Worm (Caenorhabditis elegans) whole organism, L3 larva: ENCODE data around the gene srx-39.

Experiments used
- R02D3.7 ChIP-seq: fragments of 150-350 bp; optimal IDR thresholded peaks from 2 replicates; lab custom pipeline; 2014; ENCODE audit warnings: missing biosample characterization, missing genetic modification characterization
- ZK546.5 ChIP-seq: sonication (generic microtip); optimal IDR thresholded peaks from 2 replicates; lab custom pipeline; 2017; ENCODE audit warnings: missing biosample characterization, missing genetic modification characterization
- aly-2 ChIP-seq: fragments of 150-350 bp; optimal IDR thresholded peaks from 2 replicates; lab custom pipeline; 2014; ENCODE audit warnings: missing biosample characterization, missing genetic modification characterization
- ama-1 ChIP-seq: fragments of 150-350 bp; optimal IDR thresholded peaks from 2 replicates; lab custom pipeline; 2018
- ceh-16 ChIP-seq: sonication (generic microtip); optimal IDR thresholded peaks from 2 replicates; lab custom pipeline; 2017; ENCODE audit warnings: missing biosample characterization, missing genetic modification characterization
- ceh-9 ChIP-seq: sonication (generic microtip); optimal IDR thresholded peaks from 2 replicates; lab custom pipeline; 2018; ENCODE audit warnings: missing biosample characterization, missing genetic modification characterization
- egl-5 ChIP-seq: fragments of 150-350 bp; optimal IDR thresholded peaks from 2 replicates; lab custom pipeline; 2017; ENCODE audit warnings: missing biosample characterization, missing genetic modification reagents, missing genetic modification characterization, inconsistent platforms
- elt-1 ChIP-seq: fragments of 150-350 bp; optimal IDR thresholded peaks from 2 replicates; lab custom pipeline; 2014; ENCODE audit warnings: missing biosample characterization, missing genetic modification characterization
- elt-2 ChIP-seq: sonication (generic microtip); optimal IDR thresholded peaks from 2 replicates; lab custom pipeline; 2016; ENCODE audit warnings: missing genetic modification reagents, mild to moderate bottlenecking, missing genetic modification characterization, missing compliant biosample characterization
- elt-3 ChIP-seq, 3 experiments: fragments of 150-350 bp in 1 of 3; sonication (generic microtip) in 2 of 3; optimal IDR thresholded peaks; 2 replicates in 2 of 3; 4 replicates in 1 of 3; lab custom pipeline; 2014 to 2017; ENCODE audit warnings: missing biosample characterization in 3 of 3, missing genetic modification characterization in 3 of 3
- eor-1 ChIP-seq, 2 experiments: fragments of 150-350 bp; optimal IDR thresholded peaks; 2 replicates each; lab custom pipeline; 2014 to 2018; ENCODE audit warnings: missing biosample characterization in 2 of 2, missing genetic modification characterization in 2 of 2
- fos-1 ChIP-seq: fragments of 150-350 bp; optimal IDR thresholded peaks from 2 replicates; lab custom pipeline; 2014; ENCODE audit warnings: missing biosample characterization, missing genetic modification characterization
- jun-1 ChIP-seq: fragments of 150-350 bp; optimal IDR thresholded peaks from 2 replicates; lab custom pipeline; 2014; ENCODE audit warnings: missing biosample characterization, missing genetic modification reagents, missing genetic modification characterization
- lin-15B ChIP-seq: fragments of 150-350 bp; optimal IDR thresholded peaks from 2 replicates; lab custom pipeline; 2014; ENCODE audit warnings: missing biosample characterization, missing genetic modification characterization
- lin-39 ChIP-seq: fragments of 150-350 bp; optimal IDR thresholded peaks from 2 replicates; lab custom pipeline; 2018; ENCODE audit warnings: missing biosample characterization, missing genetic modification reagents, missing genetic modification characterization
- lsy-12 ChIP-seq: sonication (generic microtip); optimal IDR thresholded peaks from 2 replicates; lab custom pipeline; 2016; ENCODE audit warnings: mild to moderate bottlenecking, missing genetic modification characterization, missing compliant biosample characterization
- mdl-1 ChIP-seq: fragments of 150-350 bp; optimal IDR thresholded peaks from 2 replicates; lab custom pipeline; 2014; ENCODE audit warnings: missing biosample characterization, missing genetic modification characterization
- mml-1 ChIP-seq: fragments of 150-350 bp; sonication (generic microtip); optimal IDR thresholded peaks from 3 replicates; lab custom pipeline; 2014; ENCODE audit warnings: missing biosample characterization, missing genetic modification characterization
- nfya-1 ChIP-seq: sonication (generic microtip); optimal IDR thresholded peaks from 2 replicates; lab custom pipeline; 2017; ENCODE audit warnings: missing genetic modification characterization, mild to moderate bottlenecking, missing compliant biosample characterization, antibody characterized with exemption, moderate library complexity; ENCODE audit not compliant: insufficient read depth
- nhr-11 ChIP-seq: fragments of 150-350 bp; optimal IDR thresholded peaks from 2 replicates; lab custom pipeline; 2014; ENCODE audit warnings: missing biosample characterization, missing genetic modification characterization
- nhr-12 ChIP-seq: fragments of 150-350 bp; optimal IDR thresholded peaks from 2 replicates; lab custom pipeline; 2014; ENCODE audit warnings: missing biosample characterization, missing genetic modification characterization
- nhr-23 ChIP-seq: fragments of 150-350 bp; optimal IDR thresholded peaks from 2 replicates; lab custom pipeline; 2014; ENCODE audit warnings: missing biosample characterization, missing genetic modification reagents, missing genetic modification characterization
- nhr-237 ChIP-seq: fragments of 150-350 bp; optimal IDR thresholded peaks from 2 replicates; lab custom pipeline; 2014; ENCODE audit warnings: missing biosample characterization, missing genetic modification characterization
- nhr-25 ChIP-seq: sonication (generic microtip); optimal IDR thresholded peaks from 2 replicates; lab custom pipeline; 2017; ENCODE audit warnings: missing biosample characterization, missing genetic modification characterization
- nhr-28 ChIP-seq: fragments of 150-350 bp; optimal IDR thresholded peaks from 2 replicates; lab custom pipeline; 2014; ENCODE audit warnings: missing biosample characterization, missing genetic modification characterization
- nhr-67 ChIP-seq: fragments of 150-350 bp; optimal IDR thresholded peaks from 2 replicates; lab custom pipeline; 2014; ENCODE audit warnings: missing biosample characterization, missing genetic modification characterization
- nhr-76 ChIP-seq: fragments of 150-350 bp; sonication (generic microtip); optimal IDR thresholded peaks from 5 replicates; lab custom pipeline; 2014; ENCODE audit warnings: missing biosample characterization, missing genetic modification characterization
- nhr-77 ChIP-seq: fragments of 150-350 bp; optimal IDR thresholded peaks from 2 replicates; lab custom pipeline; 2014; ENCODE audit warnings: missing biosample characterization, missing genetic modification characterization
- pha-4 ChIP-seq: fragments of 150-350 bp; optimal IDR thresholded peaks from 2 replicates; lab custom pipeline; 2014; ENCODE audit warnings: missing biosample characterization, missing genetic modification reagents, missing genetic modification characterization
- pqm-1 ChIP-seq: fragments of 150-350 bp; optimal IDR thresholded peaks from 2 replicates; lab custom pipeline; 2017; ENCODE audit warnings: missing biosample characterization, missing genetic modification characterization, inconsistent platforms
- sea-2 ChIP-seq: fragments of 150-350 bp; sonication (generic microtip); optimal IDR thresholded peaks from 4 replicates; lab custom pipeline; 2014; ENCODE audit warnings: missing biosample characterization, missing genetic modification reagents, missing genetic modification characterization
- skn-1 ChIP-seq: fragments of 150-350 bp; optimal IDR thresholded peaks from 2 replicates; lab custom pipeline; 2014; ENCODE audit warnings: missing biosample characterization, missing genetic modification characterization
- tbx-2 ChIP-seq: sonication (generic microtip); optimal IDR thresholded peaks from 2 replicates; lab custom pipeline; 2016; ENCODE audit warnings: mild to moderate bottlenecking, missing genetic modification characterization, missing compliant biosample characterization
- unc-39 ChIP-seq: sonication (generic microtip); optimal IDR thresholded peaks from 4 replicates; lab custom pipeline; 2017; ENCODE audit warnings: missing biosample characterization, missing genetic modification characterization
- unc-62 ChIP-seq: fragments of 150-350 bp; sonication (generic microtip); optimal IDR thresholded peaks from 4 replicates; lab custom pipeline; 2014; ENCODE audit warnings: missing biosample characterization, missing genetic modification reagents, missing genetic modification characterization
- zag-1 ChIP-seq: fragments of 150-350 bp; optimal IDR thresholded peaks from 2 replicates; lab custom pipeline; 2014; ENCODE audit warnings: missing biosample characterization, missing genetic modification characterization
- ztf-11 ChIP-seq: fragments of 150-350 bp; optimal IDR thresholded peaks from 2 replicates; lab custom pipeline; 2014; ENCODE audit warnings: missing biosample characterization, missing genetic modification characterization

srx-39 gene

DNA sequence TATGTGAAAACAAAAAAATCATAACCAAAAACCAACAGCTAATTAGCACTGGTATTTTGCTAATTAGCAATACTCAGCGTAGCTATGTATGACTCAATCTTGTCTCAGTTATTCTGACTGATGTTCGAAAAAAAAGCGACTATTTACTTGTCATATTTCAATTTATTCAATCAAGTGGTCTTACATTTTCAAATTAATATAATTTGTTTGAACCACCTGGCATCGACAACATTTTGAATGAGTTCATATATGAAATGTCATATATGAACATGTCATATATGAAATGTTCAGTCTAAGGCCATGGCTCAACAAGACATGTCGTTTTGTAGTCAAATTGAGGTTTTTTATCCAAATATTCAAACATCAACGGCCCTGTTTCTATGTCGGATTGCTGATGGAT lies 7.9 kb upstream of the srx-39 start, which contains the start of gene srw-140:
Gene srw-140, plus strand, starts transcription at position 301 of the 400 bp plus-strand sequence.
- TF ChIP-seq nhr-237 (tag; lab: Kevin White, UChicago): no peak
- no peak for TF ChIP-seq R02D3.7 (tag; lab: Kevin White, UChicago)
- no peak for TF ChIP-seq ztf-11 (tag; lab: Kevin White, UChicago)
- TF ChIP-seq nhr-23 (tag; lab: Kevin White, UChicago): no peak
- TF ChIP-seq egl-5 (tag; lab: Kevin White, UChicago): no peak
- TF ChIP-seq nhr-28 (tag; lab: Kevin White, UChicago): no peak
- TF ChIP-seq unc-62 (GFP tag; lab: Kevin White, UChicago): no peak
- TF ChIP-seq eor-1 (tag; optimal IDR thresholded peaks at IDR 0.05; lab: Kevin White, UChicago): no peak
- TF ChIP-seq nhr-11 (tag; lab: Kevin White, UChicago): no peak
- TF ChIP-seq sea-2 (GFP tag; lab: Kevin White, UChicago): no peak
- no peak for TF ChIP-seq nhr-67
- no peak for TF ChIP-seq nhr-77
- no peak for TF ChIP-seq fos-1 (tag; lab: Kevin White, UChicago)
- TF ChIP-seq tbx-2 (tag; lab: Kevin White, UChicago): no peak
- no peak for TF ChIP-seq unc-39 (tag; lab: Kevin White, UChicago)
- no peak for TF ChIP-seq mml-1
- no peak for TF ChIP-seq elt-1 (tag; lab: Kevin White, UChicago)
- TF ChIP-seq ceh-16 (tag; lab: Kevin White, UChicago): no peak

DNA sequence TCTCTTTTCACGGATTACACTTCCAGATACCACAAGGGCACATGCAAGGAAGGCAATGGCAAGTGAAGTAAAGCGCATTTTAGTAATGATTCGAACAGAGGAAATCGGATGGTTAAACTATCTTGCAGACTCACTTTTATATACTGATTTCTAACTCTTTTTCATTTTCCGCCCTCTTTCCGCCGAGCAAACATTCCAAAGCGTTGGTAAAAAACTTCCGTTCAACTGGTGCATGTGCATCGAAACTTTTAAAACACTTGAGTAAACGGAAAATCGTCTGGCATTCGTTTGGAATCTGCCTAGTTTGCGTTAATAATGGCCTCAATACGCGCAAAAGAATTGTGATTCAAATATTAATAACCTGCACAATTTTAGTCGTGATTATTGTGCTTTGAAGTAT lies 7.1 kb upstream of the srx-39 start, which contains the start of gene abu-7:
Gene abu-7, minus strand, starts transcription at position 101 of the 400 bp plus-strand sequence.
- TF ChIP-seq ceh-16 (tag; lab: Kevin White, UChicago): no peak
- no peak for TF ChIP-seq sea-2 (GFP tag; lab: Kevin White, UChicago)
- TF ChIP-seq nhr-77: no peak
- no peak for TF ChIP-seq nhr-11 (tag; lab: Kevin White, UChicago)
- TF ChIP-seq nhr-12 (tag; lab: Kevin White, UChicago): no peak
- TF ChIP-seq nhr-237 (tag; lab: Kevin White, UChicago): no peak
- no peak for TF ChIP-seq egl-5 (tag; lab: Kevin White, UChicago)

DNA sequence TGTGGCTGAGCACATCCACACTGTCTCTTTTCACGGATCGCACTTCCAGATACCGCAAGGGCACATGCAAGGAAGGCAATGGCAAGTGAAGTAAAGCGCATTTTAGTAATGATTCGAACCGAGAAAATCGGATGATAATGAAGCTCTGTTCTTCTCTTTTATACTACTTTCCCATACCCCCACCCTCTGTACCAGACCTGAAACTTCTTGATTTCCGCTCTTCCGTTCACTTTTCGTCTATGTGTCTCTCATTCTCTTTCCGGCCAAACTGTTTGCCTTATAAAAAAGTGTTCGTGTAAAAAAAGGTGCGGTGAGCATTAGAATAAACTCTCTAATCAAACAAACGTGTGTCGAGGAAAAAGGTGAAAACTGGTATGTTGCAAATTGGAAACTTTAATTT lies 4.2 kb upstream of the srx-39 start, which contains the start of gene abu-6:
Gene abu-6, minus strand, starts transcription at position 101 of the 400 bp plus-strand sequence.
- TF ChIP-seq aly-2 (tag; lab: Kevin White, UChicago) (no peak), sea-2 (GFP tag; lab: Kevin White, UChicago) (no peak), nhr-25 (tag; lab: Kevin White, UChicago) (no peak), nhr-11 (tag; lab: Kevin White, UChicago) (no peak), ceh-9 (tag; lab: Kevin White, UChicago) (no peak), nfya-1 (no peak), jun-1 (no peak), unc-62 (GFP tag; lab: Kevin White, UChicago) (no peak), nhr-23 (tag; lab: Kevin White, UChicago) (no peak), lin-15B (tag; lab: Kevin White, UChicago) (no peak), elt-3 (tag; optimal IDR thresholded peaks at IDR 0.05; lab: Kevin White, UChicago) (no peak), mdl-1 (tag; lab: Kevin White, UChicago) (no peak), elt-2 (tag; lab: Kevin White, UChicago) (no peak), tbx-2 (tag; lab: Kevin White, UChicago) (no peak), nhr-76 (tag; lab: Kevin White, UChicago) (no peak), ama-1 (lab: Kevin White, UChicago) (no peak), skn-1 (no peak), zag-1 (no peak), R02D3.7 (tag; lab: Kevin White, UChicago) (no peak), pqm-1 (no peak)

- TF ChIP-seq pha-4 (tag; lab: Kevin White, UChicago): no peak
- no peak for TF ChIP-seq elt-3 (tag; optimal IDR thresholded peaks at IDR 0.05; lab: Kevin White, UChicago)
- no peak for TF ChIP-seq egl-5 (tag; lab: Kevin White, UChicago)
- no peak for TF ChIP-seq ZK546.5 (tag; lab: Kevin White, UChicago)
- TF ChIP-seq lsy-12: no peak
- no peak for TF ChIP-seq lin-39 (tag; lab: Kevin White, UChicago)
- no peak for TF ChIP-seq sea-2 (GFP tag; lab: Kevin White, UChicago)
- no peak for TF ChIP-seq nhr-23 (tag; lab: Kevin White, UChicago)
These were observed 742 bp upstream of the srx-39 start, which contains the start of gene abu-15 for ce11 chrV:5158302-5158701. Gene abu-15 (plus strand): TSS chrV:5158602.
